Worm (Caenorhabditis elegans) whole organism, L4/young adult: ENCODE data around the gene nstp-1.
A peak's percentile ranks its signal among the peaks of the same experiment; 100 is the strongest.

Source experiments
- W03F9.2 ChIP-seq: fragments of 150-350 bp; optimal IDR thresholded peaks from 2 replicates; lab custom pipeline; 2014; ENCODE audit warnings: missing biosample characterization, missing genetic modification characterization
- dao-5 ChIP-seq: sonication (generic microtip); optimal IDR thresholded peaks from 2 replicates; lab custom pipeline; 2016; ENCODE audit warnings: missing genotype, missing genetic modification characterization, moderate library complexity, missing compliant biosample characterization
- him-1 ChIP-seq: sonication (generic microtip); optimal IDR thresholded peaks from 2 replicates; lab custom pipeline; 2016; ENCODE audit warnings: missing genotype, missing genetic modification reagents, missing genetic modification characterization, missing compliant biosample characterization

Gene nstp-1

DNA sequence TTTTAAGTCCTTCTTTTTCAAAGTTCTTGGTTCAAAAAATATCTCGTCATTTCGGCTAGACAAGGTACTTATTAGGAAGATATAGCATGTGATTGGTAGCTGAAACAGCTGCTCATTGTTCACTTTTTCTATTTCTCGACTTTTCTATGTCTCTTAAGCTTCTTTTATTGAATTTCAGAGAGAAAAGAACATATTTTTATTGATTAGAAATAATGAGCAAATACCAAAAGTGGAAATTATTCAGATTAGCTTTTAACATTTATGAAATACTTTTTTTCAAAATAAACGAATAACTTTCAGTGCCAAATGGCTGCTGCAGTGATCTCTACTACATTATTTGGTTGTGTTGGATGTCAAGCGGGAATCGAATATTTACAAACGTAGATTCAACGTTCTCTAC is at the start of gene nstp-1:
Gene nstp-1 (plus strand): TSS at position 301 of the 400 bp plus-strand sequence.
- TF ChIP-seq W03F9.2 (tag; lab: Kevin White, UChicago) (no peak), him-1 (tag; lab: Kevin White, UChicago) (no peak), dao-5 (no peak)

DNA sequence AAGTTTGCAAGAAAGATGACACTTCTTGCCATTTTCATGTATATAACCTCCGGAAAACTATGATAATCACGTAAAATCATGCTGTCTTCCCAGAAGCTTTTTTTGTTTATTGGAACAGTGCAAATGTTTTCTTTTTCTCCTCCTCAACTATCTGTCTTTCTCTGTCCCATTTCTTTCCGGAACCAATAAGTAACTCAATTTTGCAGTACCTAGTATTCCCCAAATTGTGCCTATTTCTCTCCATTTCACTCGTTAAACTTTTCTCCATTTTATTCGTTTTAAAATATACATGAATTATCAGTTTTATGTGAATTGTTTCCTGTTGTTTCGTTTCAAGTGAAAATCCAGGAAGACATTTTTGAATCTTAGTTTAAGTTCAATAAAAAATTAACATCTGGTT is 41.2 kb upstream of the nstp-1 start:
- TF ChIP-seq W03F9.2 (tag; lab: Kevin White, UChicago) (no peak), dao-5 (no peak), him-1 (tag; lab: Kevin White, UChicago) (no peak)

DNA sequence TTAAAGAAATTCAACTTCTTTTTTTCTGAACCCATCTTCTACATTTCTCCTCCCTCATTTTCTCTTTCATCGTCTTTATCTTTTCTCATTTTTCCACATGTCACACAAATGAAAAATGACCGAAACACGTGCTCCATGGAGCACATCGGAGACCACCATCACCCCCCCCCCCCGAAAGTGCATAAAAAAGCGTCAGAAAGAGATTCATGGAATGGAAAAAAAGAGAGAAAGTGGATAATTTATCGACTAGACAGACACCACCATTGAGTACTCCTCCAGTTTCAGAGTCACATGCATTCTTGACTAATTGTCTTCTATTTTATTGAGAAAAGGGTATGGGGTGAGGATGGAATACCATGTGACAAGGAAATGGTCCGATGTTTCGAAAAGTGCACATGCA is 37.5 kb upstream of the nstp-1 start:
- TF ChIP-seq W03F9.2 (tag; lab: Kevin White, UChicago) (no peak), him-1 (tag; lab: Kevin White, UChicago) (no peak), dao-5 (no peak)

DNA sequence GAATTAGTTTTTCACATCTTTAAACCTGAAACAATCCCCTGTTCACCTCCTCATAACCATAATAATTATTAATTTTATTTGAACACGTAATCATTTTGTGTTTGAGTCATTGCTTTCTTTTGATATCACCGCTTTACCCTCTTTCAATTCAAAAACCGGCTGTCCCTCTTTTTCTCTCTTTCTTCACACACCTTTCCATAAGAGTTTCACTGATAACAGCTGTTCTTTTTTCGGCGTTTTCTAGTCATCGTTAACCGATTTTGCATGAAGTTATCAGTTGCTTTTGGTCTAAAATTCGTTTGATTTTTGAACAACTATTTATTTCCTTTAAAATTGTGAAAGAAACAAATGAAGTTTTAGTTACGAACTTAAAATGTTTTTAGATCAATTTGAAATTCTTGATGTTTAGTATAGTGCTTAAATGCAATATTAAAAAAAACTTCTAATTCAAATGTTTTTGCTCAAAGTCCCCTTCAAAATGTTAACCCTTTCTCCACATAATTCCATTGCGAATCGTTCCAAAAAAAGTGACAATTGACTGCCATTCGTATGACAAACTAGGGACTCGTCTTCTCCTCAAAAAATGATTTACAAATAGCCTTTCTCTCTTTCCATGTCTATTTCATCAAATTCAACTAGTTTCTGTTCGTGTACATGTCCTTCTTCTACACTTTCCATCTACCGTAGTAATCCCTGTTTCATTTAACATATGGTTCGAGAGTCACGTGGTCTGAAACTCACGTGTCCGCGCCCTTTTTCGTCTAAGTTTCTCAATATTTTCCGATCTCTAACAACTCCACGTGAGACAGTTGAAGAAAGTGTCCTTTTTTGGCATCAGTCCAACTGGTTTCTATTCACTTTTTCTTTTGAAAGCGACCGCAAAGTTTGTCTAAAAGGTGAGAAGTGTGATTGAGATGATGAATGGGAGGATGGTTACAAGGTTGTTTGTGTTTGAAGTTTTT is 35.3 kb upstream of the nstp-1 start:
- TF ChIP-seq dao-5 (no peak), him-1 (tag; lab: Kevin White, UChicago) (no peak), W03F9.2 (tag; lab: Kevin White, UChicago) (peak; percentile 37)

DNA sequence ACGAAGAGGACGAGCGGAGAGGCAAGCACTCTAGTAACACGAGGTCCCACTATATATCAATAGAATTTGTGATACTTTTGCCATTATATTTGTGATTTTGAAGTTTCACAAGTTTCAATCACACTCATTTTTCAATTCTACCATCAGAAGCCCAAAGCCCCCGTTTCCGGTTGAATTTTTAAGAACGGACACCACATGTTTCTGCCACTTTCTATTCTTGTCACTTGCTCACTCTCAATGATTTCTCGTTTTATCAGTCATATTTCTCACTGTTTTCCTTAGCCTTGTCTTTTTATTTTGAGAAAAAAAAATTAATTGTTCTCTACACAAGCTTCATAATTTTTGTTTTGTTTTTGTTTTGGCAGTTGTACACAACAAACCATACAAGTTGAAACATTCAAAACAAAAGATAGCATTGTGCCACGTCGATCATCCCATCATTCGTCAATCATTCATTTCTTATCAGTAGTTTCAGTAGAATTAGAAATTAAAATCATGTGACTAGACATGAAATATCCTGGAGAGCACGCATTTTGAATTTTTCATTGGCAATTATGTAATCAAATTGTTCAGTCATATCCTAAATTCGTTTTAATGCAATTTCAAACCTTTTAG is 32.6 kb upstream of the nstp-1 start:
- TF ChIP-seq dao-5 (no peak), W03F9.2 (tag; lab: Kevin White, UChicago) (no peak), him-1 (tag; lab: Kevin White, UChicago) (no peak)

DNA sequence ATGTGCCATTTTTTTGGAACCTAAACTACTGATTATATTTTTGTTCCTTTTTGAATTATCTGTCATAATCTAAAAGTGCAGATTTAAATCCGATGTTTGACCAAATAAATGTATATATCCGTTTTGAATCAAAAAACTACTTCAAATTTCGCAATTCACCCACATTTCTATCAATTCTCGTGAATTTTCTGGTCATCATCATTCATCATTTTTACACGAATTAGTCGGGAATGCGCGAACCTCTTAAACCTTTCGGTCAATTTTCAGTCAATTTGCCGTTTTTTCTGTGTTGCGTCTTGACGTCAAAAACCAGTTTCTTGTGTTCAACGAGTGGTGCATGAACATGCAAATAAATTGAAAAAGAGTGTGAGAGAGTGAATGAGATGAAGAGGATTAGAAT is 30.5 kb upstream of the nstp-1 start:
- TF ChIP-seq W03F9.2 (tag; lab: Kevin White, UChicago) = no peak
- no peak for TF ChIP-seq him-1 (tag; lab: Kevin White, UChicago)
- no peak for TF ChIP-seq dao-5

DNA sequence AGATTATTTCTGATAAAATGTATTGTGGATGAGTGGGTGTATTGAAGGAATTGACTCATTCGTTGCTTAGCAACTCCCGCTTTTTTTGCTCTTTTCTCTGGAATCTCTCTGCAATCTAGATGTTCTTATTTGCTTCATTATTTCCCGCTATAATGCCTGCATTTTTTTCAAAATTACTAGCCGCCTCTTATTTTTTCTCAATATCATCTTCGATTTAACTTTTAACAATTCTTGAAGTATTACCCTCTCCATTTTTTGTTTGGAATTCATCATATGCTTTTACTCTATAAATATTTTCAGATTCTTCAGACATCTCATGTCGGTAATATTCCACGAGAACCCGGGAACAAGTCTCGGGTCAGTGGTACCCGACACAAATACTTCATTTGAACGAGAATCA is 28.5 kb upstream of the nstp-1 start, which contains the start of gene tpra-1:
Gene tpra-1 (plus strand): TSS at position 301 of the 400 bp plus-strand sequence.
- TF ChIP-seq him-1 (tag; lab: Kevin White, UChicago) (no peak), W03F9.2 (tag; lab: Kevin White, UChicago) (no peak), dao-5 (no peak)

DNA sequence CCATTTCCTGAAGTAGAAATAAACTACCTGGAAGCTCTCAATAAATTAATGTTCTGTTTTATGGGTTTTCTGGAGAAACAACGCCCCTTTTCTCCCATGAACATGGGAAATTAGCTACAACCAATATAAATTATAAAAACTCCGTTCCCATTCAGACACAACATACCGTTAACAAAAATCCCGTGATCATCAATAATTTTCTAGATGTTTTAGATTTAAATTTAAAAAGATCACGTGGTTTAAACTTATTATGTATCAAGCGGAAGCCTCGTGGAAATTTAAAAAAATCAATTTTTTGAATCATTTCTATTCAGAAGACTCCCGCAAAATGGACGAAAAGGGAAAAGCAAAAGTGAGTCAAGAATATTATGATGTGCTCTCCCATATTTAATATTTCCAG is 18.8 kb upstream of the nstp-1 start, which contains the start of gene C53B4.2:
Gene C53B4.2 (plus strand): TSS at position 301 of the 400 bp plus-strand sequence.
- TF ChIP-seq him-1 (tag; lab: Kevin White, UChicago) = no peak
- TF ChIP-seq dao-5 = no peak
- no peak for TF ChIP-seq W03F9.2 (tag; lab: Kevin White, UChicago)

DNA sequence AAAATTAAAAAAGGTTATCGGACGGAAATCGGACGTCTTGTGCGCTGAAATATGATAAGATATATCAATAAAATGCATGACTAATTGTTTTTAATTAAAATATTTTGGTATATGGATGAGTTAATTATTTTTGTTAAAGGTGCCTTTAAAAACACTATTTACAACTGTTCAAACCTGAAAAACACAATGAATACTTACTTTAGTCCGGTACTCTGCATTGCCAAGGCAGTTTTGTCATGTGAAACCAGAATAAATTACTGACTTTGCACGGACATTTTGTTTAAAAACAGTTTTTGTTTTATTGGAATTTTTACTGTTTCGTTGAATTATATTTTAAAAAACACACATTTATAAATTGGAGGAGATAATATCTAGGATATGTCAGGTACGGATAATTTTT is 16.7 kb upstream of the nstp-1 start, which contains the start of gene suex-2:
Gene suex-2 (plus strand): TSS at position 301 of the 400 bp plus-strand sequence.
- TF ChIP-seq W03F9.2 (tag; lab: Kevin White, UChicago) (no peak), him-1 (tag; lab: Kevin White, UChicago) (no peak), dao-5 (no peak)

DNA sequence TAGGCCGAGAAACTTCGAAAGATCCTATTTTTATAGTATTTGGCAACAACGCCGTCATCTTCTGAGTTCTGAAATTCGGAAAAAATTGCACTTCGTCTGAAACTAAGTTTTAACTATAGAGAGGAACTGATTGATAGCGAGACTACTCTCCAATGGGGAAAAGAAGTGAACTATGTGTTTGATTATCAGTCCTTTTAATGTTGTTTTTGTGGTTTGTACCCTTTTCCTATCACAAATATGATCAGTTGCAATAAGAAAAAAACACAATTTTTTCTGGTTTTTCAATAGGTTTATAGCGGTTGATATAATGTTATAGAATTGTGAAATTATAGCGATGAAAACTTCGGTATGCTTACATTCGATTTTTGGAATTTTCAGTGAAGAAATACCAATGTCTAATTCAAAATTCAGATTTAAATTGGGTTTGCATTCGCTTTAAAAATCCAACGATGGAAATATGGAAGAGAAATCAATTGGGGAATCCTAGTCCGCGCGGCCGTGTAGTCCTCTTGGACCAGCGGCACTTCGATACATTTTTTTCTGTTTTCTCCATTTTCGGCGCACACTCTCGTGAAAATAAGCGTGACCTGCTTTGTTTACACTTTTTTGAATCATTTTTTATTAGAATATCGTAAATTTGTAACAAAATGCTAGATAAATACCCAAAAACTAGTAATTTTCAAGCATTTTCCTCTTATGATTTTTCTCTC is 11.3 kb upstream of the nstp-1 start, which contains the start of gene C53B4.3:
Gene C53B4.3 (minus strand): TSS at position 464 of the 710 bp plus-strand sequence.
- TF ChIP-seq W03F9.2 (tag; lab: Kevin White, UChicago) (peak; percentile 18), dao-5 (no peak), him-1 (tag; lab: Kevin White, UChicago) (peak; percentile 73)

DNA sequence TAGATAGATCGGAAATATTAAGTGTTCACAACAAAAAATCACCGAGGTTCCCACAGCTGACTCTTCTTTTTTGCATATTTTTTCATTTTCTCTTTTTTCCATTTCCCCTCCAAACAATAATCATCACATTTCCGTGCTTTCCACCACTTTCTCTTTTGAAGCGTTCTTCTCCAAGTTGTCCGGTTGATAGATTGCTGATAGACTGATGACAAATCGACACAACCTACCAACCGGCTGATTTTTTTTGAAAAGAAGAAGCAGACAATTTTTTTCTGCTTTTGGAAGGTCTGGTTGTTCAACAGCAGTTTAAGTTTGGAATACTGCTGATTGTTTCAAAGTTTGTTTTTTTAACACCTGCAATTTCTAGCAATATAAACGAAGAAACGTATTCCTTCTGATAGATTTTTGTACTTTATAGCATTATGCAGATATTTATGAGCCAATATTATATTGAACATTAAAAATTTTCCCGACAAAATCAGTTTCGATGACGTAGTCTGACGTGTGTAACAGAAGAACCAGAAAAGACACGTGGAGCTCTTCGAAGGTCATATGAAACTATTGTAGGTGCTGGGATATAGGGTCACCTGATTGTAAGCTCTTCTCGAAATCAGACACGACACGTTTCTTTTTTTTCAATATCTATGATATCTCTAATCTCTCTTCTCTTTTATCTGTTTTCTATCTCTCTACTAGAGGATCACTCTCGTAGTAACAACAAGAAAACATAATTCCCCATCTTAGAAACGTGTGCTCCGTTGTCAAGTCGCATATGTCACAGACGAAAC is 9.9 kb upstream of the nstp-1 start:
- no peak for TF ChIP-seq W03F9.2 (tag; lab: Kevin White, UChicago)
- TF ChIP-seq dao-5 = no peak
- TF ChIP-seq him-1 (tag; lab: Kevin White, UChicago) = no peak

DNA sequence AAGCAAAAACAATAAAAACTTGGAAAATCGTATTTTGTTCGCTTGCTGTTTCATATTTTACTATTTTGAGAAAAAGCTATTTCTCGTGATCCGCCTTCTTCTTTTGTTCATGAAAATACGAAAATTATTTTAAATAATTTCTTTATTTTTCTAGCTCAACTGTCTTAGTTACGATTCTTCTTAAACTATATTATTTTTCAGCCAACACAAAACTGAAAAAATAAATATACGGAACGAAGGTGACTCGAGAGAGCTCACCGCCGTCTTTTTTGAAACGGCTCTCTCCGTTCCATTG is 9.4 kb upstream of the nstp-1 start, which contains the start of gene pdzd-8:
Gene pdzd-8 (plus strand): TSS at position 196 of the 295 bp plus-strand sequence.
- TF ChIP-seq dao-5 = no peak
- TF ChIP-seq him-1 (tag; lab: Kevin White, UChicago) = no peak
- no peak for TF ChIP-seq W03F9.2 (tag; lab: Kevin White, UChicago)

DNA sequence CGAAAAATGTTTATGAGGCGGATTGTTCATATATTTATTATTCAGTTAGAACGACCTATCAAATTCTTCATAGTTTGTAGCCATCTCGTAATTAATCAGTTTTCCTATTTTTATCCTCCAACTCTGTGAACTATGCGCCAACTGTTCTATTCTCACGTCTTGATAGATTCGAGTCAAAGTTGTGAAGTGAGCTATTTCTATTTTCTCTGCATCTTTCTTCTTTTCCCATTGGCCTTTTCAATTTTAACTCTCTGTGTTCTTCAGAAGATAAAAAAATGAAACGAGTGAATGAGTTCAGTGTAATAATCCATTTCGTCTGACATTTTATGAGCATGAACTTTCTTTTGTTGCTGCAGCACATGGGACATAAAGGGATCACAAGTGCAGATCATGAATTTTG is 6.6 kb upstream of the nstp-1 start:
- no peak for TF ChIP-seq dao-5
- TF ChIP-seq W03F9.2 (tag; lab: Kevin White, UChicago) = no peak
- TF ChIP-seq him-1 (tag; lab: Kevin White, UChicago) = no peak
